Worm (Caenorhabditis elegans) whole organism, L2 larva: ENCODE data around the gene F14H12.2.

Source experiments
- C34F6.9 ChIP-seq: fragments of 150-350 bp; optimal IDR thresholded peaks from 2 replicates; lab custom pipeline; 2014; ENCODE audit warnings: missing biosample characterization, missing genetic modification characterization
- R02D3.7 ChIP-seq: fragments of 150-350 bp; optimal IDR thresholded peaks from 2 replicates; lab custom pipeline; 2014; ENCODE audit warnings: missing biosample characterization, missing genetic modification characterization
- Y55F3AM.14 ChIP-seq: fragments of 200-800 bp; sonication (Bioruptor generic); optimal IDR thresholded peaks from 2 replicates; lab custom pipeline; 2018; ENCODE audit warnings: mild to moderate bottlenecking, missing genetic modification characterization, missing compliant biosample characterization
- ZK546.5 ChIP-seq: sonication (generic microtip); optimal IDR thresholded peaks from 2 replicates; lab custom pipeline; 2017; ENCODE audit warnings: missing biosample characterization, missing genetic modification characterization
- aly-2 ChIP-seq: fragments of 150-350 bp; optimal IDR thresholded peaks from 2 replicates; lab custom pipeline; 2014; ENCODE audit warnings: missing biosample characterization, missing genetic modification characterization
- ama-1 ChIP-seq: fragments of 150-350 bp; optimal IDR thresholded peaks from 2 replicates; lab custom pipeline; 2018; ENCODE audit warnings: inconsistent platforms
- ceh-16 ChIP-seq: fragments of 150-350 bp; optimal IDR thresholded peaks from 2 replicates; lab custom pipeline; 2014; ENCODE audit warnings: missing biosample characterization, missing genetic modification characterization
- ceh-82 ChIP-seq: fragments of 150-350 bp; optimal IDR thresholded peaks from 2 replicates; lab custom pipeline; 2014; ENCODE audit warnings: missing biosample characterization, missing genetic modification characterization
- crh-2 ChIP-seq: sonication (generic microtip); optimal IDR thresholded peaks from 2 replicates; lab custom pipeline; 2017; ENCODE audit warnings: missing biosample characterization, missing genetic modification characterization
- egl-27 ChIP-seq: sonication (generic microtip); optimal IDR thresholded peaks from 3 replicates; lab custom pipeline; 2017; ENCODE audit warnings: missing biosample characterization, missing genetic modification reagents, missing genetic modification characterization
- elt-3 ChIP-seq: sonication (generic microtip); optimal IDR thresholded peaks from 2 replicates; lab custom pipeline; 2017; ENCODE audit warnings: missing biosample characterization, missing genetic modification characterization
- fos-1 ChIP-seq: fragments of 150-350 bp; optimal IDR thresholded peaks from 2 replicates; lab custom pipeline; 2014; ENCODE audit warnings: missing biosample characterization, missing genetic modification characterization
- gmeb-1 ChIP-seq: fragments of 150-350 bp; optimal IDR thresholded peaks from 2 replicates; lab custom pipeline; 2014; ENCODE audit warnings: missing biosample characterization, missing genetic modification characterization
- lsy-2 ChIP-seq, 2 experiments: fragments of 150-350 bp in 1 of 2; sonication (generic microtip) in 1 of 2; optimal IDR thresholded peaks; 2 replicates each; lab custom pipeline; 2014 to 2017; ENCODE audit warnings: missing biosample characterization in 2 of 2, missing genetic modification characterization in 2 of 2
- mdl-1 ChIP-seq, 2 experiments: fragments of 150-350 bp in 1 of 2; sonication (generic microtip) in 1 of 2; optimal IDR thresholded peaks; 2 replicates each; lab custom pipeline; 2017; ENCODE audit warnings: missing biosample characterization in 2 of 2, missing genetic modification characterization in 2 of 2
- nhr-10 ChIP-seq: sonication (generic microtip); optimal IDR thresholded peaks from 2 replicates; lab custom pipeline; 2017; ENCODE audit warnings: missing biosample characterization, missing genetic modification characterization
- nhr-11 ChIP-seq: fragments of 150-350 bp; optimal IDR thresholded peaks from 2 replicates; lab custom pipeline; 2014; ENCODE audit warnings: missing biosample characterization, missing genetic modification characterization
- nhr-12 ChIP-seq: fragments of 150-350 bp; optimal IDR thresholded peaks from 2 replicates; lab custom pipeline; 2014; ENCODE audit warnings: missing biosample characterization, missing genetic modification characterization
- nhr-129 ChIP-seq: fragments of 150-350 bp; optimal IDR thresholded peaks from 2 replicates; lab custom pipeline; 2014; ENCODE audit warnings: missing biosample characterization, missing genetic modification characterization
- nhr-25 ChIP-seq: fragments of 150-350 bp; sonication (generic microtip); optimal IDR thresholded peaks from 3 replicates; lab custom pipeline; 2014; ENCODE audit warnings: missing biosample characterization, missing genetic modification characterization
- nhr-6 ChIP-seq: fragments of 150-350 bp; optimal IDR thresholded peaks from 2 replicates; lab custom pipeline; 2014; ENCODE audit warnings: missing biosample characterization, missing genetic modification characterization
- peb-1 ChIP-seq: fragments of 150-350 bp; optimal IDR thresholded peaks from 2 replicates; lab custom pipeline; 2014; ENCODE audit warnings: missing biosample characterization, missing genetic modification characterization
- sem-4 ChIP-seq: fragments of 150-350 bp; optimal IDR thresholded peaks from 2 replicates; lab custom pipeline; 2014; ENCODE audit warnings: missing biosample characterization, missing genetic modification reagents, missing genetic modification characterization
- skn-1 ChIP-seq: sonication (generic microtip); optimal IDR thresholded peaks from 2 replicates; lab custom pipeline; 2017; ENCODE audit warnings: missing biosample characterization, missing genetic modification characterization
- sma-3 ChIP-seq: sonication (generic microtip); optimal IDR thresholded peaks from 2 replicates; lab custom pipeline; 2016; ENCODE audit warnings: missing genetic modification reagents, missing genetic modification characterization, missing compliant biosample characterization
- sma-9 ChIP-seq, 2 experiments: fragments of 150-350 bp in 1 of 2; sonication (generic microtip) in 1 of 2; optimal IDR thresholded peaks; 2 replicates each; lab custom pipeline; 2014 to 2016; ENCODE audit warnings: missing genetic modification characterization in 2 of 2, mild to moderate bottlenecking in 1 of 2, missing biosample characterization in 1 of 2, missing compliant biosample characterization in 1 of 2, missing genetic modification reagents in 1 of 2, moderate library complexity in 1 of 2
- snpc-4 ChIP-seq: fragments of 150-350 bp; optimal IDR thresholded peaks from 2 replicates; lab custom pipeline; 2014; ENCODE audit warnings: missing biosample characterization, missing genetic modification characterization
- unc-55 ChIP-seq: fragments of 150-350 bp; sonication (generic microtip); optimal IDR thresholded peaks from 3 replicates; lab custom pipeline; 2014; ENCODE audit warnings: missing biosample characterization, missing genetic modification reagents, missing genetic modification characterization
- unc-62 ChIP-seq: fragments of 150-350 bp; optimal IDR thresholded peaks from 2 replicates; lab custom pipeline; 2014; ENCODE audit warnings: missing biosample characterization, missing genetic modification reagents, missing genetic modification characterization
- zag-1 ChIP-seq: fragments of 150-350 bp; optimal IDR thresholded peaks from 2 replicates; lab custom pipeline; 2014; ENCODE audit warnings: missing biosample characterization, missing genetic modification characterization
- ztf-1 ChIP-seq: fragments of 200-800 bp; sonication (Bioruptor generic); conservative IDR thresholded peaks from 2 replicates; pipeline ENCODE4 v1.3.6; 2022; ENCODE audit warnings: missing genetic modification characterization, missing compliant biosample characterization
- ztf-11 ChIP-seq: sonication (generic microtip); optimal IDR thresholded peaks from 2 replicates; lab custom pipeline; 2017; ENCODE audit warnings: missing biosample characterization, missing genetic modification characterization
- ztf-4 ChIP-seq: fragments of 150-350 bp; optimal IDR thresholded peaks from 2 replicates; lab custom pipeline; 2014; ENCODE audit warnings: missing biosample characterization, missing genetic modification characterization

Gene F14H12.2

DNA sequence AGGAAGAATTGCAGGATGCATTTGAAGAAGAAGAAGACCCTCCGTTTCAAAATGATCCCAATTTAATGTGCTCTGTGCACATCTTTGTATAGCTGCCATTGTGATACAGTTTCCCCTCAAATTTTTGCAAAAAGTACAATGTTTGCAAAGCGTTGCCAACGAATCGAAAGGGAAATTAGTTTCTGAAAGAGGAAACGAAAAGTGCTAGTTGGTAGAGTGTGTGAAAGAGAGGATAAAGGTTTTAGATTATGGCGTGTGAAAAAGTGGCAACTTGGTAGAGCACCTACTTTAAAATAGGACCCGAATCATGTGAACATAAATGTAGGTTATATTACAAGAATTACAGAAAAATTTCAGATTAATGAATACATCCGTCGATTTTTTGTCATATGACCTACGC is 38.6 kb upstream of the F14H12.2 start, which contains the start of gene C52B9.8:
TSS of gene C52B9.8 (minus strand) at position 101 of the 400 bp plus-strand sequence.
- TF ChIP-seq ZK546.5, result no peak
- TF ChIP-seq R02D3.7 (tag; lab: Kevin White, UChicago), result no peak
- no peak for TF ChIP-seq sem-4
- no peak for TF ChIP-seq nhr-25
- TF ChIP-seq unc-62 (GFP tag; lab: Kevin White, UChicago), result no peak
- TF ChIP-seq ceh-82 (tag; lab: Kevin White, UChicago), result no peak
- TF ChIP-seq skn-1, result no peak
- no peak for TF ChIP-seq aly-2 (tag; lab: Kevin White, UChicago)
- TF ChIP-seq nhr-10 (tag; lab: Kevin White, UChicago), result no peak

DNA sequence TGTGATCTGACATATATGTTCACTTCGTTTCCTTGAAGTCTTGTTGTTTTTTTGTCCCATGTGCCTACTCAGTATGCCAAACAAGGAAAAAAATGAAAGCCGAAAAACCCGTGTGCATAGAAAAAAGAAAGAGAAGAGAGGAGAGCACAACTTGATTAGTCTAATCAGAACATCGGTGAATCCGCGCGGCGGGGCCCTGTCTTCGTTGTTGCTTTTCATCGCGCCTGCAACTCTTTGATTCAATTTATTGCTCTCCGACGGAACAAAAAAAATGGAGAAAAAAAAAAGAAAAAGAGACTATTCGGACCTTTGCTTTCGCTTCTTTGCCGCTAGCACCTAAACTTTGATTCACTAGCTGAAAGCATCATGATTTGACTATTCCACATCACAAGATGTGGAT is 35.4 kb upstream of the F14H12.2 start:
- no peak for TF ChIP-seq fos-1 (tag; lab: Kevin White, UChicago)
- peak; percentile 5 for TF ChIP-seq sem-4

DNA sequence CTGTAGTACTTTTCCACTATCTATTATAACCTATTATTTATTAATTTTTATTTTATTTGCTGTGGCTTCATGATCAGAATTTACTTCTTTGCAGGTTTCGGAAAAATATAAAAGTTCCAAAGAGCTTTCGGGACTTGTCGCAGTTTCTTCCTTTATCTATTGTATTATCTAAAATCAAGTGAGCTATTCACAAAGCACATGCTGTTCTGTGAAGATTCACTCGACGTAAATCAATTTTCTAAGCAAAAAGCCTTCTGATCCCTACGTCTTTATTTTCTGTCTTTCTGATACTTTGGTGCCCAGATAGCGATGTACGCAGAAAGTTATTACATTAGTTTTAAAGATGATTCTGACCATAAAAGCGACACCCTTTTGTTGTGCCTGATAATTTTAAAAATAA is 33.2 kb upstream of the F14H12.2 start:
- no peak for TF ChIP-seq ztf-11
- peak; percentile 20 for TF ChIP-seq sma-9 (GFP tag; optimal IDR thresholded peaks at IDR 0.05; lab: Kevin White, UChicago)
- no peak for TF ChIP-seq sma-9 (tag; optimal IDR thresholded peaks at IDR 0.05; lab: Kevin White, UChicago)

DNA sequence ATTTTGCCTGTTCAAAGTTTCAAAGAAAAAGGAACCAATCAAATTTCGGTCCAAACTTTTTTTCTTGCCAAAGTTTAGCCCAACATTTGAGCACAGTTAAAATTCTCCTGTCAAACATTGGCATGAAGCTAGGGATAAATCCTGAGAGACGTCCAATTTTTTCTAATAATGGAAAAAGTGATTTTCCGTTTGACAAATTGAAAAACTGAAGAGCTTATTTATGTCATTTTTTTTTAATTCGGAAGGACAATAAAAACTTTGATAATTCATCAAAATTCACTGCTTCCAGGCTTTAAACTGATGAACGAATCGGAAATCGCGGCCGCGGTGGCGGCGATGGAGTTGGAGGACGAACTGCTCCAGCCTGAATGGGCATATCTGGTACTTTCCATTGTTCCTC is 29.7 kb upstream of the F14H12.2 start, which contains the start of gene dop-6:
TSS of gene dop-6 (plus strand) at position 301 of the 400 bp plus-strand sequence.
- no peak for TF ChIP-seq snpc-4 (tag; lab: Kevin White, UChicago)
- TF ChIP-seq mdl-1 (tag; optimal IDR thresholded peaks at IDR 0.05; lab: Kevin White, UChicago), result no peak
- no peak for TF ChIP-seq unc-62 (GFP tag; lab: Kevin White, UChicago)
- no peak for TF ChIP-seq unc-55 (GFP tag; lab: Kevin White, UChicago)
- TF ChIP-seq lsy-2 (tag; optimal IDR thresholded peaks at IDR 0.05; lab: Kevin White, UChicago), result no peak
- no peak for TF ChIP-seq nhr-10 (tag; lab: Kevin White, UChicago)
- no peak for TF ChIP-seq gmeb-1 (tag; lab: Kevin White, UChicago)
- no peak for TF ChIP-seq peb-1 (tag; lab: Kevin White, UChicago)
- TF ChIP-seq egl-27 (tag; lab: Kevin White, UChicago), result no peak
- TF ChIP-seq Y55F3AM.14 (GFP tag; lab: Kevin White, UChicago), result no peak
- no peak for TF ChIP-seq sma-3 (GFP tag; lab: Kevin White, UChicago)
- TF ChIP-seq C34F6.9, result no peak
- TF ChIP-seq nhr-6 (tag; lab: Kevin White, UChicago), result no peak
- no peak for TF ChIP-seq fos-1 (tag; lab: Kevin White, UChicago)
- TF ChIP-seq zag-1, result no peak
- TF ChIP-seq nhr-129 (tag; lab: Kevin White, UChicago), result no peak
- no peak for TF ChIP-seq nhr-11 (tag; lab: Kevin White, UChicago)
- no peak for TF ChIP-seq ama-1

DNA sequence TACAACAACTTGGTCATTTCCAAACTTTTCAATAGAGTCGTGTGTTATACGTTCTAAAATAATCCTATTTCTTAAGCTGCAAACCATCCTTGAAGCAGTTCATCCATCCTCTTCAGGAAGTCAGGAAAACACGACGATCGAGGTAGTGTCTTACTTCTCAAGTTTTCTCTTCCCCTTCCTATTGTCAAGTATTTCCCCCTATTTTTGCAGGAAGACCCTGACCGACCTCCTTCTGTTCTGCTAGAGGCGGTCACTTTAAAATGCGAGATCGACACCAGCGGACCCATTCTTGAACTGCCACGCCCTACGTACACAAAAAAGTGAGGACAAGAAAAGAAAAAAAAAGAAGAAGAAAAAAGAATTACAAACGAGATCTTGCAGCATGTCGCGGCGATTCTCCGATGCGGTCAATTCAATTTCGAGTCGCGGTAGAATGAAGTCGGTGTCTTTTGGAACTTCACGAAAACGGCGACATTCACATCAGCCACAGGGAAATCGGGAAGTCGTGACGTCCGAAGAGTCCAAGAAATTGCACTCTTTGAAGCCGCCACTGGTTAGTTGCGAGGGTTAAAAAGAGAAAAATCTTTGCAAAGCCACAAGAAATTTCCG is 27.3 kb upstream of the F14H12.2 start:
- TF ChIP-seq sma-9 (GFP tag; optimal IDR thresholded peaks at IDR 0.05; lab: Kevin White, UChicago) (no peak), sma-9 (tag; optimal IDR thresholded peaks at IDR 0.05; lab: Kevin White, UChicago) (no peak), ZK546.5 (no peak), ztf-1 (GFP tag; lab: Robert Waterston, UW) (no peak), ztf-4 (tag; lab: Kevin White, UChicago) (no peak), mdl-1 (tag; optimal IDR thresholded peaks at IDR 0.05; lab: Kevin White, UChicago) (no peak), ceh-16 (tag; lab: Kevin White, UChicago) (no peak), nhr-12 (tag; lab: Kevin White, UChicago) (no peak), fos-1 (tag; lab: Kevin White, UChicago) (no peak), nhr-10 (tag; lab: Kevin White, UChicago) (no peak), gmeb-1 (tag; lab: Kevin White, UChicago) (no peak), crh-2 (tag; lab: Kevin White, UChicago) (no peak), sma-3 (GFP tag; lab: Kevin White, UChicago) (no peak), elt-3 (tag; lab: Kevin White, UChicago) (no peak), R02D3.7 (tag; lab: Kevin White, UChicago) (no peak)
